Worm (Caenorhabditis elegans) whole organism, late embryonic: ENCODE data around the gene pccb-1.

Experiments
- F13H6.1 ChIP-seq: sonication (generic microtip); optimal IDR thresholded peaks from 2 replicates; lab custom pipeline; 2016; ENCODE audit warnings: missing genetic modification characterization, missing compliant biosample characterization
- K09A11.1 ChIP-seq: sonication (generic microtip); optimal IDR thresholded peaks from 2 replicates; lab custom pipeline; 2017; ENCODE audit warnings: antibody characterized with exemption, mild to moderate bottlenecking, missing genetic modification characterization, missing compliant biosample characterization; ENCODE audit not compliant: insufficient read depth
- Y22D7AL.16 ChIP-seq: sonication (generic microtip); optimal IDR thresholded peaks from 2 replicates; lab custom pipeline; 2016; ENCODE audit warnings: missing genetic modification characterization, missing compliant biosample characterization
- ama-1 ChIP-seq: fragments of 150-350 bp; optimal IDR thresholded peaks from 2 replicates; lab custom pipeline; 2014
- ceh-19 ChIP-seq: fragments of 200-800 bp; sonication (Bioruptor generic); optimal IDR thresholded peaks from 2 replicates; lab custom pipeline; 2018; ENCODE audit warnings: mild to moderate bottlenecking, missing genetic modification characterization, missing compliant biosample characterization
- ceh-34 ChIP-seq: sonication (generic microtip); optimal IDR thresholded peaks from 2 replicates; lab custom pipeline; 2016; ENCODE audit warnings: mild to moderate bottlenecking, missing genetic modification characterization, missing compliant biosample characterization
- dmd-4 ChIP-seq: sonication (generic microtip); optimal IDR thresholded peaks from 2 replicates; lab custom pipeline; 2016; ENCODE audit warnings: borderline replicate concordance, missing genetic modification characterization, missing compliant biosample characterization
- fkh-10 ChIP-seq: fragments of 150-350 bp; optimal IDR thresholded peaks from 2 replicates; lab custom pipeline; 2014; ENCODE audit warnings: missing biosample characterization, missing genetic modification reagents, missing genetic modification characterization
- hlh-8 ChIP-seq: sonication (generic microtip); optimal IDR thresholded peaks from 2 replicates; lab custom pipeline; 2016; ENCODE audit warnings: missing genotype, missing genetic modification characterization, missing compliant biosample characterization
- pha-4 ChIP-seq: fragments of 150-350 bp; optimal IDR thresholded peaks from 2 replicates; lab custom pipeline; 2018; ENCODE audit warnings: missing biosample characterization, missing genetic modification reagents, missing genetic modification characterization
- sdc-2 ChIP-seq: sonication (generic microtip); optimal IDR thresholded peaks from 2 replicates; lab custom pipeline; 2016; ENCODE audit warnings: missing genotype, missing genetic modification characterization, missing compliant biosample characterization
- sox-2 ChIP-seq: fragments of 200-800 bp; sonication (Bioruptor generic); IDR thresholded peaks from 2 replicates; pipeline ENCODE4 v1.3.6; 2022; ENCODE audit warnings: missing genetic modification reagents, missing genetic modification characterization, missing compliant biosample characterization
- unc-3 ChIP-seq, 2 experiments: fragments of 200-800 bp in 1 of 2; sonication (Bioruptor generic) in 1 of 2; sonication (generic microtip) in 1 of 2; conservative IDR thresholded peaks in 1 of 2; optimal IDR thresholded peaks in 1 of 2; 2 replicates each; pipeline versions ENCODE4 v1.3.6 to Lab custom; 2016 to 2022; ENCODE audit warnings: missing compliant biosample characterization in 2 of 2, missing genetic modification characterization in 2 of 2, missing genetic modification reagents in 1 of 2

ce11 chrX:3059299-3059698 is 30.1 kb upstream of the pccb-1 start, which contains the start of gene rsef-1:
- TF ChIP-seq hlh-8 = no peak
- no peak for TF ChIP-seq ceh-19 (GFP tag; lab: Kevin White, UChicago)
- no peak for TF ChIP-seq F13H6.1 (tag; lab: Kevin White, UChicago)
- TF ChIP-seq sdc-2 (tag; lab: Kevin White, UChicago) = no peak
- TF ChIP-seq pha-4 = no peak
- no peak for TF ChIP-seq unc-3 (GFP tag; conservative IDR thresholded peaks at IDR 0.05; lab: Robert Waterston, UW)
- TF ChIP-seq unc-3 (tag; optimal IDR thresholded peaks at IDR 0.05; lab: Kevin White, UChicago) = no peak
- TF ChIP-seq dmd-4 = no peak
- TF ChIP-seq sox-2 (GFP tag; lab: Robert Waterston, UW) = no peak
- TF ChIP-seq K09A11.1 = no peak
- no peak for TF ChIP-seq ceh-34 (tag; lab: Kevin White, UChicago)
- TF ChIP-seq fkh-10 = no peak
- TF ChIP-seq ama-1 (lab: Kevin White, UChicago) = no peak
- TF ChIP-seq Y22D7AL.16 (tag; lab: Kevin White, UChicago) = no peak
